Worm (Caenorhabditis elegans) whole organism, L4/young adult: ENCODE measurements around the gene tsp-18.

ENCODE experiments used
- W03F9.2 ChIP-seq: fragments of 150-350 bp; optimal IDR thresholded peaks from 2 replicates; lab custom pipeline; 2014; ENCODE audit warnings: missing biosample characterization, missing genetic modification characterization
- him-1 ChIP-seq: sonication (generic microtip); optimal IDR thresholded peaks from 2 replicates; lab custom pipeline; 2016; ENCODE audit warnings: missing genotype, missing genetic modification reagents, missing genetic modification characterization, missing compliant biosample characterization

DNA sequence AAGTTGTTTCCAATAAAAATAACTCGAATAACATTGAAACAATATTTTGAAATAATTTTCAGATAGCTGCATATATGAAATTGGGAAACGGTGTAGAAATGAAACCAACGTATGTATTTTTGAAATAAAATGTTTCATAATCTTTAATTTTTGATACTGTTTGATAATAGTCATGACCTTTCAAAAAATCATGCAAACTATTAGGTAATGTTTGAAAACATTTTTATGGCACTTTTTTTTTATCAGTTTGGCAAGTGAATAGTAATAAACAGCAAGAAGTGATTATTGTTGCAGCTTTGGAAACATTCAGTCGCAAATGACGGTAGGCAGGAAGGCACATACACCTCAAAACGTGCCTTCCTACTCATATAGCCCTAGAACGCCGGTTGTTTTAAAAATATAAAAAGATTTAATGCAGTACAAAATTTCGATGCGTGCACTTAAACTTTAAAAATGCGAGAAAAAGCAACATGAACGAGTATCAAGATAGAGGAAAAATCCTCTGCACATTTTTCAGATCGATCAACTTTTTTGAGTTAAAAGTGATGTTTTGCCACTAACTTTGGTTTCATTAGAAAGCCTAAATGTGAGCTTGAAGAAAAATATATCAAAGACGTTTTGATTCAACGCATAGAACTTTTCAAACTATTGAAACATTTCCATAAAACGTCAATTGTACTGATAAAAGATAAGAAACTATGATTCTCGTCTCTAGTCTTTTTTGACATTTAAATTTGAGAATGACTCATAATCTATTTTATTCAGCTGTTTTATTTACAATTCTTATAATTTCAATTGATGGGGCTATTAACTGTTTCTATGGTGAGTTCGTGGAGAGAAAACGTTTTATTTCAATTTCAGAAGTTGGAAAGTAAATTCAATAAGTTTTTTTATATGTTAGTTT lies 38.7 kb upstream of the tsp-18 start, which contains the start of gene F55C12.19:
- TF ChIP-seq him-1 (tag; lab: Kevin White, UChicago) (no peak), W03F9.2 (no peak)
